Worm (Caenorhabditis elegans): Measurements from ENCODE around the gene mxl-3.

mxl-3 gene

ce11 chrX:13328034-13328433 lies 22.6 kb downstream of the mxl-3 start, which contains the start of gene sir-2.2:
TSS of gene sir-2.2 (plus strand) at chrX:13328067.
- no peak for TF ChIP-seq nhr-76 (tag; optimal IDR thresholded peaks at IDR 0.05)
- TF ChIP-seq elt-3 (tag; optimal IDR thresholded peaks at IDR 0.05) = no peak
- no peak for TF ChIP-seq sptf-1 (tag; optimal IDR thresholded peaks at IDR 0.05)
- TF ChIP-seq lin-13 (tag; optimal IDR thresholded peaks at IDR 0.05) = no peak
- no peak for TF ChIP-seq elt-1 (tag; optimal IDR thresholded peaks at IDR 0.05; ENCODE audit: borderline replicate concordance, insufficient read depth)
- TF ChIP-seq zip-8 (tag; optimal IDR thresholded peaks at IDR 0.05) = no peak
- no peak for TF ChIP-seq drap-1 (GFP tag; optimal IDR thresholded peaks at IDR 0.05)
- TF ChIP-seq ceh-83 (GFP tag; optimal IDR thresholded peaks at IDR 0.05) = no peak
- TF ChIP-seq flh-1 (GFP tag; optimal IDR thresholded peaks at IDR 0.05) = no peak
- no peak for TF ChIP-seq ham-2 (GFP tag; optimal IDR thresholded peaks at IDR 0.05)
- no peak for TF ChIP-seq ces-1 (GFP tag; optimal IDR thresholded peaks at IDR 0.05)
- TF ChIP-seq sem-2 (GFP tag; optimal IDR thresholded peaks at IDR 0.05) = no peak
- TF ChIP-seq nhr-2 (tag; optimal IDR thresholded peaks at IDR 0.05) = no peak

ce11 chrX:13325039-13325438 lies 25.6 kb downstream of the mxl-3 start:
- TF ChIP-seq hlh-1 (tag; optimal IDR thresholded peaks at IDR 0.05) (no peak), ztf-11 (tag; optimal IDR thresholded peaks at IDR 0.05) (no peak), unc-39 (tag; optimal IDR thresholded peaks at IDR 0.05) (no peak), sem-2 (GFP tag; optimal IDR thresholded peaks at IDR 0.05) (no peak), ceh-43 (GFP tag; optimal IDR thresholded peaks at IDR 0.05) (no peak), zip-8 (tag; optimal IDR thresholded peaks at IDR 0.05) (no peak), nhr-12 (tag; optimal IDR thresholded peaks at IDR 0.05) (no peak), bed-3 (GFP tag; optimal IDR thresholded peaks at IDR 0.05) (no peak), unc-120 (tag; optimal IDR thresholded peaks at IDR 0.05; ENCODE audit: poor library complexity, severe bottlenecking) (no peak), ces-1 (GFP tag; optimal IDR thresholded peaks at IDR 0.05) (no peak), lsy-2 (tag; optimal IDR thresholded peaks at IDR 0.05) (no peak), sptf-1 (tag; optimal IDR thresholded peaks at IDR 0.05) (no peak)

ce11 chrX:13324326-13324725 lies 26.3 kb downstream of the mxl-3 start:
- no peak for TF ChIP-seq tbx-8 (GFP tag; optimal IDR thresholded peaks at IDR 0.05)
- no peak for TF ChIP-seq bed-3 (GFP tag; optimal IDR thresholded peaks at IDR 0.05)
- TF ChIP-seq nhr-12 (tag; optimal IDR thresholded peaks at IDR 0.05) = no peak
- no peak for TF ChIP-seq snpc-4 (tag; optimal IDR thresholded peaks at IDR 0.05)
- no peak for TF ChIP-seq ceh-43 (GFP tag; optimal IDR thresholded peaks at IDR 0.05)
- no peak for TF ChIP-seq nhr-28 (tag; optimal IDR thresholded peaks at IDR 0.05)
- TF ChIP-seq mab-5 (tag; optimal IDR thresholded peaks at IDR 0.05) = no peak
- no peak for TF ChIP-seq drap-1 (GFP tag; optimal IDR thresholded peaks at IDR 0.05)
- TF ChIP-seq sem-2 (GFP tag; optimal IDR thresholded peaks at IDR 0.05) = no peak
- TF ChIP-seq lin-32 (GFP tag; optimal IDR thresholded peaks at IDR 0.05) = no peak
- TF ChIP-seq ztf-11 (tag; optimal IDR thresholded peaks at IDR 0.05) = no peak
- no peak for TF ChIP-seq mep-1 (tag; optimal IDR thresholded peaks at IDR 0.05)
- no peak for TF ChIP-seq mls-2 (tag; optimal IDR thresholded peaks at IDR 0.05)
- no peak for TF ChIP-seq elt-1 (tag; optimal IDR thresholded peaks at IDR 0.05; ENCODE audit: borderline replicate concordance, insufficient read depth)
- TF ChIP-seq hlh-1 (tag; optimal IDR thresholded peaks at IDR 0.05) = no peak
- no peak for TF ChIP-seq blmp-1 (tag; optimal IDR thresholded peaks at IDR 0.05)
- TF ChIP-seq ces-1 (GFP tag; optimal IDR thresholded peaks at IDR 0.05) = no peak

ce11 chrX:13323697-13324096 lies 26.9 kb downstream of the mxl-3 start:
- TF ChIP-seq elt-3 (tag; optimal IDR thresholded peaks at IDR 0.05) (no peak), lin-32 (GFP tag; optimal IDR thresholded peaks at IDR 0.05) (no peak), flh-1 (GFP tag; optimal IDR thresholded peaks at IDR 0.05) (no peak), nhr-76 (tag; optimal IDR thresholded peaks at IDR 0.05) (no peak), blmp-1 (tag; optimal IDR thresholded peaks at IDR 0.05) (no peak), snpc-4 (tag; optimal IDR thresholded peaks at IDR 0.05) (no peak), mep-1 (tag; optimal IDR thresholded peaks at IDR 0.05) (no peak), pha-4 (tag; optimal IDR thresholded peaks at IDR 0.05) (no peak), ceh-83 (GFP tag; optimal IDR thresholded peaks at IDR 0.05) (no peak), cnd-1 (tag; optimal IDR thresholded peaks at IDR 0.05) (no peak), tbx-8 (GFP tag; optimal IDR thresholded peaks at IDR 0.05) (no peak), zip-8 (tag; optimal IDR thresholded peaks at IDR 0.05) (no peak), unc-62 (GFP tag; optimal IDR thresholded peaks at IDR 0.05) (no peak), unc-120 (tag; optimal IDR thresholded peaks at IDR 0.05; ENCODE audit: poor library complexity, severe bottlenecking) (no peak), M03D4.4 (tag; optimal IDR thresholded peaks at IDR 0.05) (no peak), ztf-11 (tag; optimal IDR thresholded peaks at IDR 0.05) (no peak), elt-1 (tag; optimal IDR thresholded peaks at IDR 0.05; ENCODE audit: borderline replicate concordance, insufficient read depth) (no peak), ceh-43 (GFP tag; optimal IDR thresholded peaks at IDR 0.05) (no peak), sem-2 (GFP tag; optimal IDR thresholded peaks at IDR 0.05) (no peak), lsy-2 (tag; optimal IDR thresholded peaks at IDR 0.05) (no peak)
